Fruit fly (Drosophila melanogaster): ENCODE measurements around the gene C15.

The C15 gene

DNA sequence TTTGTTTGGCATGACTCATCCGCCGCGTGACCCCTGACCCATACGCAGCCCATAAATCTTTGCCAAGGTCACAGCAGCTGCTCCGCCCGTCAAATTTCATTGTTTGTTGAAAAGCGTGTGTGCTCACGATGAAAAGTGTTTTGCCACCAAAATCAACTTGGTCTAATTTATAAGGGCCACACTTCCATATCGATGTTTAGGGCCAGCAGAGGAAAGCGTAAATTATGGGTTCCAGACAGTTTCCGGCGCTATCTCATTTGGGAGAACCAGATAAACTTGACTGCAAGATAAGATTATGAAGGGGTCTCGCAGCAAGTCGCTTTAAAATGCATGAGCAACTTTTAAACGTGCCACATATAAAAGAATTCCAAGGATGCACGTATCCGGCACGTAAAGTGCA, 22.0 kb downstream of the C15 start:
- peak; percentile 66 for TF ChIP-seq CG15514 (GFP tag; optimal IDR thresholded peaks at IDR 0.05)
- TF ChIP-seq ken (GFP tag; IDR thresholded peaks at IDR 0.05), result no peak
- 0 out of 4 replicates have a peak, but pooled peaks have one; percentile 53 for TF ChIP-seq chinmo (GFP tag; IDR thresholded peaks at IDR 0.05; ENCODE audit: partially characterized antibody)
- 0 out of 2 replicates have a peak, but pooled peaks have one; percentile 44 for TF ChIP-seq chm (GFP tag; IDR thresholded peaks at IDR 0.05)
- TF ChIP-seq CG30431 (GFP tag; optimal IDR thresholded peaks at IDR 0.05), result no peak
- TF ChIP-seq CG4730 (GFP tag; IDR thresholded peaks at IDR 0.05), result no peak
- no peak for TF ChIP-seq zen (tag; optimal IDR thresholded peaks at IDR 0.05)
- no peak for TF ChIP-seq p53 (GFP tag; optimal IDR thresholded peaks at IDR 0.05)
- TF ChIP-seq CG1603 (tag; optimal IDR thresholded peaks at IDR 0.05), result no peak
- no peak for TF ChIP-seq CG7786 (GFP tag; optimal IDR thresholded peaks at IDR 0.05)
- no peak for TF ChIP-seq Spps (tag; optimal IDR thresholded peaks at IDR 0.05)
- 0 out of 3 replicates have a peak, but pooled peaks have one; percentile 28 for TF ChIP-seq CG11456 (GFP tag; IDR thresholded peaks at IDR 0.05)
- TF ChIP-seq Ets65A (GFP tag), result peak; percentile 84
- TF ChIP-seq kay (GFP tag; optimal IDR thresholded peaks at IDR 0.05), result no peak
- TF ChIP-seq Hr78 (GFP tag; optimal IDR thresholded peaks at IDR 0.05), result peak in 1 of 2 experiments; percentile 69
- TF ChIP-seq Lim3 (GFP tag; IDR thresholded peaks at IDR 0.05), result no peak
- TF ChIP-seq fd96Cb (tag; optimal IDR thresholded peaks at IDR 0.05), result no peak

DNA sequence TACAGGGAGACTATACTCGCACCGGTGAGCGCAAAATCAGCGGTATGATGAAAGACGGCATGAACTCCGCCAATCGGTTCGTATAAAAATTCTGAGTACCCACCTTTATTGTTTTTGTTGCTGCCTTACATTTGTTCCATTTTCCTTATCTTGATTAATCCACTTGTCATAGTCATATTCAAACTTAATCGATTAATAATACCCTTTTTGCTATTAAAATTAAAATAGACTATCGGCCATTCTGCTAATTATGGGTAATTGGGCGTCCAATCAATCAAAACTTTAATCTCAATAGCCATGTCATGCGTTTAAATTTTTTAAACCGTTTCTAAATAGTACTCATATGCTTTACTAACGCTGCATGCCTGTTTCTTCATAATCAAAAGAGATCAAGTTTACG, 24.8 kb downstream of the C15 start:
- TF ChIP-seq lab (GFP tag; optimal IDR thresholded peaks at IDR 0.05), result peak; percentile 60
- peak; percentile 67 for TF ChIP-seq exex (tag; optimal IDR thresholded peaks at IDR 0.05)
- TF ChIP-seq Gug (GFP tag; IDR thresholded peaks at IDR 0.05), result no peak
- no peak for TF ChIP-seq gfzf (GFP tag; optimal IDR thresholded peaks at IDR 0.05)
- TF ChIP-seq ind (GFP tag; optimal IDR thresholded peaks at IDR 0.05), result no peak
- TF ChIP-seq her (GFP tag; optimal IDR thresholded peaks at IDR 0.05), result no peak
- TF ChIP-seq kah (GFP tag; optimal IDR thresholded peaks at IDR 0.05), result no peak

DNA sequence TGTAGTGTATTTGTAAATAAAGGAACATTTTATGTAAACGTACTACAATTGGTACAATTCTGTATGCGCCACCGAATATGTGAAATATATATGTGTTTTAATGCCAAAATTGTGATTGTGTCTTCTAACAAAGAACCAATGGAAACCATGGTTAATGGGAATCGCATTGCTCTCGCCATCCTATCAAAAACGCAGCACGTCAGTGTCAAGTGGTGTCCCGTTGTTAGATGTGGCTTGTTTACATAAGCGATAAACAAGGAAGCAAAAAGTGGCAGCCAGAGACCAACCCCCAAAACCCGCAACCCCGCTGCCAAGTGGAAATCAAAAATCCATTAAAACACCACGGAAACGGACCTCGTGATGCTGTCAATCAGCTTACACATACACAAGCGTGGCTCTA, 28.7 kb downstream of the C15 start:
- TF ChIP-seq Nf-YC (tag; optimal IDR thresholded peaks at IDR 0.05) (peak; percentile 48), sens (GFP tag) (peak; percentile 62), Nf-YB (GFP tag; optimal IDR thresholded peaks at IDR 0.05) (peak; percentile 69), tio (GFP tag; optimal IDR thresholded peaks at IDR 0.05) (no peak)

DNA sequence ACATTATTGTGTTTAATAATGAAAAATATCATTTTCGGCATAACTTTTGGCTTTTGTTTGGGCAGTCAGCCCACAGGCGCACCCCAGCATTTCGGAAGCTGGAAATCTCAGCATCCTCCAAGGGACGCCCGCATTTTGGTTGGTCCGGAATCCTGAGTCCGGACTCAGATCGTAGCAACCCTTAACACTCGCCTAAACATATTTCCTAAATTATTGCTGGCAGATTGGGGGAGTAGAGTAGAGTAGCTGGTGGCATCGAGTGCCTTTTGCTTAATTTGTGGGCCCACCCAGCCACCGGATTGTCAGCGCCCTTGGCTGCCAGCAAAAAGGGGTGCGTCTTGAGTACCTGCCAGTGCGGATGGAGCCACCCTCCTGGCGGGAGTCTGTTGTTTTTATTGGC, 34.5 kb downstream of the C15 start:
- TF ChIP-seq CG3726 (GFP tag; IDR thresholded peaks at IDR 0.05), result 0 out of 3 replicates have a peak, but pooled peaks have one; percentile 36
- peak; percentile 70 for TF ChIP-seq Nf-YB (GFP tag; optimal IDR thresholded peaks at IDR 0.05)
- peak; percentile 76 for TF ChIP-seq Nf-YC (tag; optimal IDR thresholded peaks at IDR 0.05)
- 0 out of 3 replicates have a peak, but pooled peaks have one; percentile 12 for TF ChIP-seq z (GFP tag; IDR thresholded peaks at IDR 0.05)
- no peak for TF ChIP-seq crol (GFP tag; IDR thresholded peaks at IDR 0.05)
- TF ChIP-seq sens (GFP tag), result no peak

DNA sequence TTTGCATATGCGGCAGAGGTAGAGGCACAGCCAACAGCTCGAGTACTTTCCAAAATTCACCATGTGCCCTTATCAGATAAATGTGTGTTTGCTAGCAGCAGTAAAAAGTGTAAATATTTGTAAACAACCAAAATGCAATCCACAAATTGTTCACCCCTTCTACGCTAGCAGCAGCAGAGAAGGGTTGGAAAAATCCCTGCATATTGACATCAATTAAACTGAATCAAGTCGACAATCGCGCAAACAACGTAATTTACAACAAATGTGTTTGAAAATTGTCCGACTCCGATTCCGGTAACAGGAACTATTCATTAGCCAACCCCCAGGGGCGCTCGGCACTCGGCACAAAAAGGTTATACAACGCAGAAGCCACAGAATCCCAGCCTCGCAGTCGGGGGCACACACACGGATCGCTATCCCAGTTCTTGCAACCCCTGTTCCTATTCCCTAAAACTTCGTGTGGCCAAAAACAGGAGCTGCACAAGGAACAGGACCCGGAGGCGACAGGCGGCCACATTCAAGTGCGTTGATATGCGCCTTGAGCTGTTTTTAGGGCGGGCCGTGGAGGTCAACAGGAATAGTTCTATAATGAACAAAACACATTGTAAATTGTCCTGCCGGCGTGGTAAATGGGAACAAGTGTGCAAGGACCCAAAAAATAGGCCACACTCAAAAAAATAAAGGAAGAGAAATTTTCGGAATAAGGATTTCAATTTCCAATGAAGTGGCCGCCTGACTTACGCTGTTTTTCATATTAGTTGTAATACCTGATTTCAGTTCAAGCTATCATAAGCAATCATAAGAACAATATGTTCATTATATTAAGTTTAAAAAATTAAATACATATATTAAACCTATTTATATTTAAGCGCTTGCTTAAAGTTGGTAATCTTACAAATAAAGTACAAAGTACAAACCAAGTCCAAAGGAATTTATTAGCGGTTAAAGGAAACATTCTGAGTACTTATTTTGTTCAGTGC, 35.2 kb downstream of the C15 start:
- no peak for TF ChIP-seq seq (GFP tag; IDR thresholded peaks at IDR 0.05)
- no peak for TF ChIP-seq ham (GFP tag; IDR thresholded peaks at IDR 0.05)
- TF ChIP-seq Fer1 (GFP tag; optimal IDR thresholded peaks at IDR 0.05), result no peak
- TF ChIP-seq CG14710 (tag; optimal IDR thresholded peaks at IDR 0.05), result peak; percentile 49
- no peak for TF ChIP-seq ftz-f1 (GFP tag; optimal IDR thresholded peaks at IDR 0.05)
- TF ChIP-seq E2f1 (GFP tag; IDR thresholded peaks at IDR 0.05), result no peak
- no peak for TF ChIP-seq Fer3 (tag; optimal IDR thresholded peaks at IDR 0.05)
- peak; percentile 36 for TF ChIP-seq CG17829 (tag; optimal IDR thresholded peaks at IDR 0.05)
- TF ChIP-seq pb (GFP tag; optimal IDR thresholded peaks at IDR 0.05), result no peak
- TF ChIP-seq wek (GFP tag; optimal IDR thresholded peaks at IDR 0.05), result no peak
- no peak for TF ChIP-seq CG12942 (GFP tag; optimal IDR thresholded peaks at IDR 0.05)
- peak; percentile 36 for TF ChIP-seq fd102C (GFP tag; optimal IDR thresholded peaks at IDR 0.05)
- TF ChIP-seq slou (GFP tag; optimal IDR thresholded peaks at IDR 0.05), result no peak
